Worm (Caenorhabditis elegans): Measurements from ENCODE around the gene srd-74.
A peak's percentile ranks its signal among the peaks of the same experiment; 100 is the strongest.

The srd-74 gene

ce11 chrIII:11823260-11823659 lies 41.4 kb downstream of the srd-74 start, which contains the start of gene C18D11.3 (continued):
- TF ChIP-seq sdz-38 (tag; optimal IDR thresholded peaks at IDR 0.05) (no peak), madf-3 (GFP tag; IDR thresholded peaks at IDR 0.05) (peak; percentile 57; the same call in 1 of the 2 replicates), zfh-2 (GFP tag; conservative IDR thresholded peaks at IDR 0.05) (peak; percentile 56; the same call in 1 of the 2 replicates), ZK185.1 (tag; optimal IDR thresholded peaks at IDR 0.05; ENCODE audit: poor library complexity, severe bottlenecking) (no peak), dox-1 (GFP tag; IDR thresholded peaks at IDR 0.05) (peak; percentile 93), lsy-27 (tag; optimal IDR thresholded peaks at IDR 0.05; ENCODE audit: borderline replicate concordance, insufficient read depth) (no peak), atf-7 (tag; optimal IDR thresholded peaks at IDR 0.05) (peak; percentile 32), ceh-40 (GFP tag; IDR thresholded peaks at IDR 0.05) (no peak), snpc-1.3 (tag; optimal IDR thresholded peaks at IDR 0.05; ENCODE audit: insufficient read depth) (no peak), ceh-79 (tag; optimal IDR thresholded peaks at IDR 0.05) (no peak), hmg-1.2 (GFP tag; IDR thresholded peaks at IDR 0.05) (peak; percentile 63; the same call in 1 of the 2 replicates), hrde-1 (tag; optimal IDR thresholded peaks at IDR 0.05; ENCODE audit: borderline replicate concordance) (no peak), madf-10 (tag; optimal IDR thresholded peaks at IDR 0.05) (peak; percentile 15), ztf-28 (GFP tag; IDR thresholded peaks at IDR 0.05) (0 out of 2 replicates have a peak, but pooled peaks have one; percentile 7), Y67H2A.10 (GFP tag; conservative IDR thresholded peaks at IDR 0.05) (peak; percentile 71; the same call in 1 of the 2 replicates), F52B5.7 (tag; optimal IDR thresholded peaks at IDR 0.05) (no peak), sea-2 (GFP tag; IDR thresholded peaks at IDR 0.05) (no peak), snpc-3.4 (tag; optimal IDR thresholded peaks at IDR 0.05) (no peak), hlh-26 (GFP tag; conservative IDR thresholded peaks at IDR 0.05) (no peak), ceh-27 (GFP tag; optimal IDR thresholded peaks at IDR 0.05) (peak; percentile 88), B0035.1 (tag; optimal IDR thresholded peaks at IDR 0.05) (no peak), athp-1 (tag; optimal IDR thresholded peaks at IDR 0.05) (peak; percentile 32), ztf-6 (GFP tag; IDR thresholded peaks at IDR 0.05) (no peak), F39B2.1 (GFP tag; IDR thresholded peaks at IDR 0.05) (no peak), snpc-4 (GFP tag; optimal IDR thresholded peaks at IDR 0.05) (peak; percentile 32), snpc-4 (tag; optimal IDR thresholded peaks at IDR 0.05) (peak in 3 of 4 experiments; percentile 26 to 71 (median 52)), ztf-3 (GFP tag; optimal IDR thresholded peaks at IDR 0.05) (no peak), akir-1 (GFP tag; optimal IDR thresholded peaks at IDR 0.05) (no peak), egl-44 (GFP tag; IDR thresholded peaks at IDR 0.05) (peak; percentile 69; the same call in 1 of the 2 replicates), snpc-1.1 (tag; optimal IDR thresholded peaks at IDR 0.05; ENCODE audit: insufficient read depth) (no peak), repo-1 (tag; optimal IDR thresholded peaks at IDR 0.05) (no peak), tbx-9 (tag; optimal IDR thresholded peaks at IDR 0.05; ENCODE audit: borderline replicate concordance) (no peak), lin-54 (GFP tag; optimal IDR thresholded peaks at IDR 0.05) (peak; percentile 71), ztf-22 (GFP tag; optimal IDR thresholded peaks at IDR 0.05) (peak; percentile 36), mel-28 (tag; optimal IDR thresholded peaks at IDR 0.05; ENCODE audit: borderline replicate concordance) (no peak), nhr-90 (tag; optimal IDR thresholded peaks at IDR 0.05) (no peak), Y79H2A.3 (GFP tag; conservative IDR thresholded peaks at IDR 0.05) (no peak), mes-4 (tag; optimal IDR thresholded peaks at IDR 0.05) (no peak), aptf-2 (GFP tag; conservative IDR thresholded peaks at IDR 0.05) (no peak), zim-3 (tag; optimal IDR thresholded peaks at IDR 0.05) (no peak), ztf-18 (tag; optimal IDR thresholded peaks at IDR 0.05) (peak; percentile 8), rcor-1 (GFP tag; IDR thresholded peaks at IDR 0.05) (peak; percentile 19; the same call in 1 of the 2 replicates), madf-6 (GFP tag; IDR thresholded peaks at IDR 0.05) (peak; percentile 67; the same call in 1 of the 2 replicates), D2030.7 (GFP tag; IDR thresholded peaks at IDR 0.05) (peak; percentile 49; the same call in 1 of the 2 replicates), B0019.2 (GFP tag; conservative IDR thresholded peaks at IDR 0.05) (0 out of 2 replicates have a peak, but pooled peaks have one; percentile 46), mcd-1 (GFP tag; IDR thresholded peaks at IDR 0.05) (peak; percentile 84), F22D6.2 (tag; optimal IDR thresholded peaks at IDR 0.05) (no peak)
